Worm (Caenorhabditis elegans) whole organism, mixed stage, embryonic: ENCODE measurements around the gene sna-1.

Experiments used
- bed-3 ChIP-seq: fragments of 200-800 bp; sonication (Bioruptor generic); optimal IDR thresholded peaks from 3 replicates; lab custom pipeline; 2018; ENCODE audit warnings: mild to moderate bottlenecking, missing genetic modification characterization, moderate library complexity, missing compliant biosample characterization
- ceh-39 ChIP-seq: fragments of 150-350 bp; optimal IDR thresholded peaks from 2 replicates; lab custom pipeline; 2014; ENCODE audit warnings: missing biosample characterization, missing genetic modification characterization
- ceh-43 ChIP-seq: fragments of 200-800 bp; sonication (Bioruptor generic); optimal IDR thresholded peaks from 2 replicates; lab custom pipeline; 2018; ENCODE audit warnings: mild to moderate bottlenecking, missing genetic modification characterization, moderate library complexity, missing compliant biosample characterization
- ces-1 ChIP-seq: fragments of 150-350 bp; optimal IDR thresholded peaks from 2 replicates; lab custom pipeline; 2014; ENCODE audit warnings: missing biosample characterization, missing genetic modification reagents, missing genetic modification characterization
- lin-13 ChIP-seq: fragments of 150-350 bp; optimal IDR thresholded peaks from 2 replicates; lab custom pipeline; 2014; ENCODE audit warnings: missing biosample characterization, missing genetic modification characterization
- mab-5 ChIP-seq: fragments of 150-350 bp; optimal IDR thresholded peaks from 2 replicates; lab custom pipeline; 2014; ENCODE audit warnings: missing biosample characterization, missing genetic modification characterization
- nhr-237 ChIP-seq: fragments of 150-350 bp; optimal IDR thresholded peaks from 2 replicates; lab custom pipeline; 2014; ENCODE audit warnings: missing biosample characterization, missing genetic modification characterization
- nhr-76 ChIP-seq: sonication (generic microtip); optimal IDR thresholded peaks from 2 replicates; lab custom pipeline; 2017; ENCODE audit warnings: missing biosample characterization, missing genetic modification characterization
- pha-4 ChIP-seq: fragments of 150-350 bp; optimal IDR thresholded peaks from 2 replicates; lab custom pipeline; 2018; ENCODE audit warnings: missing biosample characterization, missing genetic modification reagents, missing genetic modification characterization
- sem-2 ChIP-seq: fragments of 200-800 bp; sonication (Bioruptor generic); optimal IDR thresholded peaks from 2 replicates; lab custom pipeline; 2018; ENCODE audit warnings: mild to moderate bottlenecking, missing genetic modification characterization, missing compliant biosample characterization
- snpc-4 ChIP-seq: fragments of 150-350 bp; optimal IDR thresholded peaks from 2 replicates; lab custom pipeline; 2014; ENCODE audit warnings: missing biosample characterization, missing genetic modification characterization
- unc-62 ChIP-seq: fragments of 150-350 bp; optimal IDR thresholded peaks from 2 replicates; lab custom pipeline; 2014; ENCODE audit warnings: missing biosample characterization, missing genetic modification reagents, missing genetic modification characterization
- ztf-11 ChIP-seq: fragments of 150-350 bp; optimal IDR thresholded peaks from 2 replicates; lab custom pipeline; 2014; ENCODE audit warnings: missing biosample characterization, missing genetic modification characterization

DNA sequence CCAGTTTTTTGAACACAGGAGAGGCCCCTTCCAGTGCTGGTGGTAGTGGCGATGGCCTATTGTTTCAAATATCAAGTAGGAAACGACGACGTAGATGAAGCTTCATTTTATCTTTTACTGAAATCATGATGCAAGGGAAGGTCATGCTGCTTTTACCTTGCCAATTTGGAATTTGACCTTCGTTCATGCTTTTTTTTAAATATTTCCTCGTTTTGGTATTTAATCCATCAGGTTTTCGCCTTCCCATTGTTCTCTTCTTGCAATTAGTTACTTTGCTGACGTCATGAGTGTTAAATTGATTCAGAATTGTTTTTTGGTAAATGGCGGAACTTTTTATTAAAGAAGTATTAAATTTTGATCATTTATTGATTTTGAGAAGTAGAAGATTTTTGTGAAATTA lies 25.6 kb upstream of the sna-1 start:
- TF ChIP-seq nhr-237 (tag; lab: Kevin White, UChicago) (no peak), nhr-76 (tag; lab: Kevin White, UChicago) (no peak), sem-2 (GFP tag; lab: Kevin White, UChicago) (no peak), pha-4 (no peak), ceh-43 (GFP tag; lab: Kevin White, UChicago) (no peak), snpc-4 (tag; lab: Kevin White, UChicago) (no peak), mab-5 (tag; lab: Kevin White, UChicago) (no peak), ztf-11 (no peak), lin-13 (tag; lab: Kevin White, UChicago) (no peak), bed-3 (GFP tag; lab: Kevin White, UChicago) (no peak), unc-62 (no peak), ceh-39 (tag; lab: Kevin White, UChicago) (no peak), ces-1 (no peak)
